Fruit fly (Drosophila melanogaster): Measurements from ENCODE around the gene CG18404.
A peak's percentile ranks its signal among the peaks of the same experiment; 100 is the strongest.

Gene CG18404

dm6 chr3R:30284989-30285670 is 32.1 kb downstream of the CG18404 start (continued):
- TF ChIP-seq fd59A (GFP tag; optimal IDR thresholded peaks at IDR 0.05) (peak; percentile 69), CG8319 (GFP tag; optimal IDR thresholded peaks at IDR 0.05) (peak; percentile 80), net (GFP tag; optimal IDR thresholded peaks at IDR 0.05) (peak; percentile 65), esn (GFP tag; optimal IDR thresholded peaks at IDR 0.05) (peak; percentile 93), Hr38 (GFP tag; optimal IDR thresholded peaks at IDR 0.05) (no peak), CG31627 (GFP tag; optimal IDR thresholded peaks at IDR 0.05) (peak; percentile 92), Gug (GFP tag; IDR thresholded peaks at IDR 0.05) (peak; percentile 42; the same call in 1 of the 2 replicates), CG6276 (GFP tag; optimal IDR thresholded peaks at IDR 0.05) (peak; percentile 40), Eip78C (GFP tag) (peak; percentile 95), fd85E (GFP tag; optimal IDR thresholded peaks at IDR 0.05) (peak; percentile 65), CG6854 (GFP tag; optimal IDR thresholded peaks at IDR 0.05) (peak; percentile 93), achi (GFP tag; optimal IDR thresholded peaks at IDR 0.05) (peak; percentile 88), CG7368 (GFP tag; optimal IDR thresholded peaks at IDR 0.05) (peak; percentile 62), Sox14 (GFP tag; optimal IDR thresholded peaks at IDR 0.05) (peak; percentile 92), CG10669 (GFP tag; optimal IDR thresholded peaks at IDR 0.05) (peak; percentile 86), cyc (GFP tag; optimal IDR thresholded peaks at IDR 0.05) (peak; percentile 92), CG3032 (tag; optimal IDR thresholded peaks at IDR 0.05) (peak; percentile 81), acj6 (GFP tag; optimal IDR thresholded peaks at IDR 0.05) (peak; percentile 92), Blimp-1 (GFP tag; optimal IDR thresholded peaks at IDR 0.05) (peak; percentile 84), Eip75B (GFP tag; optimal IDR thresholded peaks at IDR 0.05) (peak; percentile 85), svp (GFP tag) (peak; percentile 94), OdsH (GFP tag; optimal IDR thresholded peaks at IDR 0.05) (peak; percentile 92), CG1621 (tag; optimal IDR thresholded peaks at IDR 0.05) (peak; percentile 73), Ets96B (tag; optimal IDR thresholded peaks at IDR 0.05) (peak; percentile 86), Met (GFP tag; optimal IDR thresholded peaks at IDR 0.05) (peak; percentile 93), CG6808 (GFP tag; optimal IDR thresholded peaks at IDR 0.05) (peak; percentile 93), CG8119 (GFP tag; IDR thresholded peaks at IDR 0.05) (peak; percentile 79)

dm6 chr3R:30286347-30286746 is 33.4 kb downstream of the CG18404 start:
- TF ChIP-seq vri (GFP tag; optimal IDR thresholded peaks at IDR 0.05) (no peak), cyc (GFP tag; optimal IDR thresholded peaks at IDR 0.05) (no peak), CG3032 (tag; optimal IDR thresholded peaks at IDR 0.05) (peak; percentile 23), Sox15 (GFP tag; optimal IDR thresholded peaks at IDR 0.05) (no peak), Hr4 (GFP tag; optimal IDR thresholded peaks at IDR 0.05) (peak; percentile 4), esn (GFP tag; optimal IDR thresholded peaks at IDR 0.05) (peak; percentile 33), fd59A (GFP tag; optimal IDR thresholded peaks at IDR 0.05) (no peak), OdsH (GFP tag; optimal IDR thresholded peaks at IDR 0.05) (peak; percentile 22), CG10631 (GFP tag; optimal IDR thresholded peaks at IDR 0.05) (peak; percentile 31), CG32006 (GFP tag; optimal IDR thresholded peaks at IDR 0.05) (peak; percentile 45), CG16779 (tag; optimal IDR thresholded peaks at IDR 0.05) (no peak), CG15336 (GFP tag; IDR thresholded peaks at IDR 0.05) (no peak), CG8319 (GFP tag; optimal IDR thresholded peaks at IDR 0.05) (no peak), fd85E (GFP tag; optimal IDR thresholded peaks at IDR 0.05) (no peak), svp (GFP tag) (peak; percentile 55), Hr39 (GFP tag; optimal IDR thresholded peaks at IDR 0.05) (peak; percentile 26), lz (GFP tag; optimal IDR thresholded peaks at IDR 0.05) (no peak), net (GFP tag; optimal IDR thresholded peaks at IDR 0.05) (no peak), CG1621 (tag; optimal IDR thresholded peaks at IDR 0.05) (no peak), ss (GFP tag; optimal IDR thresholded peaks at IDR 0.05) (no peak), Blimp-1 (GFP tag; optimal IDR thresholded peaks at IDR 0.05) (no peak), Gug (GFP tag; IDR thresholded peaks at IDR 0.05) (no peak), CG8119 (GFP tag; IDR thresholded peaks at IDR 0.05) (no peak), dac (GFP tag; optimal IDR thresholded peaks at IDR 0.05) (no peak), Eip75B (GFP tag; optimal IDR thresholded peaks at IDR 0.05) (peak; percentile 27), eg (GFP tag; IDR thresholded peaks at IDR 0.05) (no peak), salr (GFP tag; optimal IDR thresholded peaks at IDR 0.05) (peak in 1 of 2 experiments; percentile 35), pdm3 (GFP tag; optimal IDR thresholded peaks at IDR 0.05) (peak; percentile 30), CG10669 (GFP tag; optimal IDR thresholded peaks at IDR 0.05) (peak; percentile 32), CG4318 (GFP tag; optimal IDR thresholded peaks at IDR 0.05) (no peak), CG31627 (GFP tag; optimal IDR thresholded peaks at IDR 0.05) (peak; percentile 6), Ets21C (GFP tag; optimal IDR thresholded peaks at IDR 0.05) (no peak), CG6792 (GFP tag; optimal IDR thresholded peaks at IDR 0.05) (peak; percentile 18), CG6163 (GFP tag; IDR thresholded peaks at IDR 0.05) (0 out of 3 replicates have a peak, but pooled peaks have one; percentile 6), CG7368 (GFP tag; optimal IDR thresholded peaks at IDR 0.05) (no peak), CG11762 (GFP tag; optimal IDR thresholded peaks at IDR 0.05; ENCODE audit: insufficient read depth) (peak; percentile 0), CG6276 (GFP tag; optimal IDR thresholded peaks at IDR 0.05) (no peak), Lpt (GFP tag; optimal IDR thresholded peaks at IDR 0.05) (no peak)
